Worm (Caenorhabditis elegans) whole organism, mixed stage, embryonic: ENCODE measurements around the gene alh-8.

Experiments used
- M03D4.4 ChIP-seq: sonication (generic microtip); optimal IDR thresholded peaks from 2 replicates; lab custom pipeline; 2017; ENCODE audit warnings: mild to moderate bottlenecking, missing genetic modification characterization, missing compliant biosample characterization
- bed-3 ChIP-seq: fragments of 200-800 bp; sonication (Bioruptor generic); optimal IDR thresholded peaks from 3 replicates; lab custom pipeline; 2018; ENCODE audit warnings: mild to moderate bottlenecking, missing genetic modification characterization, moderate library complexity, missing compliant biosample characterization
- ceh-39 ChIP-seq: fragments of 150-350 bp; optimal IDR thresholded peaks from 2 replicates; lab custom pipeline; 2014; ENCODE audit warnings: missing biosample characterization, missing genetic modification characterization
- ceh-43 ChIP-seq: fragments of 200-800 bp; sonication (Bioruptor generic); optimal IDR thresholded peaks from 2 replicates; lab custom pipeline; 2018; ENCODE audit warnings: mild to moderate bottlenecking, missing genetic modification characterization, moderate library complexity, missing compliant biosample characterization
- ceh-83 ChIP-seq: fragments of 200-800 bp; sonication (Bioruptor generic); optimal IDR thresholded peaks from 2 replicates; lab custom pipeline; 2018; ENCODE audit warnings: mild to moderate bottlenecking, missing genetic modification characterization, missing compliant biosample characterization
- ces-1 ChIP-seq: fragments of 150-350 bp; optimal IDR thresholded peaks from 2 replicates; lab custom pipeline; 2014; ENCODE audit warnings: missing biosample characterization, missing genetic modification reagents, missing genetic modification characterization
- cnd-1 ChIP-seq: fragments of 200-800 bp; sonication (Bioruptor generic); optimal IDR thresholded peaks from 2 replicates; lab custom pipeline; 2018; ENCODE audit warnings: mild to moderate bottlenecking, missing genetic modification characterization, missing compliant biosample characterization
- drap-1 ChIP-seq: fragments of 200-800 bp; sonication (Bioruptor generic); optimal IDR thresholded peaks from 3 replicates; lab custom pipeline; 2018; ENCODE audit warnings: mild to moderate bottlenecking, missing genetic modification characterization, missing compliant biosample characterization
- elt-1 ChIP-seq: sonication (generic microtip); optimal IDR thresholded peaks from 2 replicates; lab custom pipeline; 2017; ENCODE audit warnings: missing genetic modification characterization, mild to moderate bottlenecking, missing compliant biosample characterization, antibody characterized with exemption, moderate library complexity, borderline replicate concordance; ENCODE audit not compliant: insufficient read depth
- elt-3 ChIP-seq: fragments of 150-350 bp; optimal IDR thresholded peaks from 2 replicates; lab custom pipeline; 2014; ENCODE audit warnings: missing biosample characterization, missing genetic modification characterization
- ham-2 ChIP-seq: fragments of 200-800 bp; sonication (Bioruptor generic); optimal IDR thresholded peaks from 2 replicates; lab custom pipeline; 2018; ENCODE audit warnings: mild to moderate bottlenecking, missing genetic modification characterization, missing compliant biosample characterization
- hlh-1 ChIP-seq: fragments of 150-350 bp; optimal IDR thresholded peaks from 2 replicates; lab custom pipeline; 2014; ENCODE audit warnings: missing biosample characterization, missing genetic modification reagents, missing genetic modification characterization
- lin-13 ChIP-seq: fragments of 150-350 bp; optimal IDR thresholded peaks from 2 replicates; lab custom pipeline; 2014; ENCODE audit warnings: missing biosample characterization, missing genetic modification characterization
- lin-32 ChIP-seq: fragments of 200-800 bp; sonication (Bioruptor generic); optimal IDR thresholded peaks from 2 replicates; lab custom pipeline; 2018; ENCODE audit warnings: mild to moderate bottlenecking, missing genetic modification characterization, missing compliant biosample characterization
- lsy-2 ChIP-seq: fragments of 150-350 bp; optimal IDR thresholded peaks from 2 replicates; lab custom pipeline; 2014; ENCODE audit warnings: missing biosample characterization, missing genetic modification characterization
- mep-1 ChIP-seq: fragments of 150-350 bp; optimal IDR thresholded peaks from 2 replicates; lab custom pipeline; 2017; ENCODE audit warnings: missing biosample characterization, missing genetic modification reagents, missing genetic modification characterization, inconsistent platforms
- mls-2 ChIP-seq: sonication (generic microtip); optimal IDR thresholded peaks from 2 replicates; lab custom pipeline; 2016; ENCODE audit warnings: mild to moderate bottlenecking, missing genetic modification characterization, moderate library complexity, missing compliant biosample characterization
- nhr-12 ChIP-seq: fragments of 150-350 bp; optimal IDR thresholded peaks from 2 replicates; lab custom pipeline; 2014; ENCODE audit warnings: missing biosample characterization, missing genetic modification characterization
- nhr-2 ChIP-seq: fragments of 150-350 bp; optimal IDR thresholded peaks from 2 replicates; lab custom pipeline; 2014; ENCODE audit warnings: missing biosample characterization, missing genetic modification characterization
- nhr-237 ChIP-seq: fragments of 150-350 bp; optimal IDR thresholded peaks from 2 replicates; lab custom pipeline; 2014; ENCODE audit warnings: missing biosample characterization, missing genetic modification characterization
- nhr-28 ChIP-seq: fragments of 150-350 bp; optimal IDR thresholded peaks from 2 replicates; lab custom pipeline; 2014; ENCODE audit warnings: missing biosample characterization, missing genetic modification characterization
- nhr-76 ChIP-seq: sonication (generic microtip); optimal IDR thresholded peaks from 2 replicates; lab custom pipeline; 2017; ENCODE audit warnings: missing biosample characterization, missing genetic modification characterization
- sem-2 ChIP-seq: fragments of 200-800 bp; sonication (Bioruptor generic); optimal IDR thresholded peaks from 2 replicates; lab custom pipeline; 2018; ENCODE audit warnings: mild to moderate bottlenecking, missing genetic modification characterization, missing compliant biosample characterization
- sptf-1 ChIP-seq: sonication (generic microtip); optimal IDR thresholded peaks from 2 replicates; lab custom pipeline; 2017; ENCODE audit warnings: mild to moderate bottlenecking, missing genetic modification characterization, moderate library complexity, missing compliant biosample characterization
- unc-120 ChIP-seq: sonication (generic microtip); optimal IDR thresholded peaks from 2 replicates; lab custom pipeline; 2017; ENCODE audit warnings: missing genetic modification characterization, missing compliant biosample characterization; ENCODE audit not compliant: poor library complexity, severe bottlenecking
- unc-62 ChIP-seq: fragments of 150-350 bp; optimal IDR thresholded peaks from 2 replicates; lab custom pipeline; 2014; ENCODE audit warnings: missing biosample characterization, missing genetic modification reagents, missing genetic modification characterization
- zip-8 ChIP-seq: fragments of 150-350 bp; optimal IDR thresholded peaks from 2 replicates; lab custom pipeline; 2014; ENCODE audit warnings: missing biosample characterization, missing genetic modification characterization

alh-8 gene

ce11 chrII:11728545-11729105 is at the start of gene alh-8:
Gene alh-8, plus strand, starts transcription at chrII:11729055.
- TF ChIP-seq lsy-2 (tag; lab: Kevin White, UChicago) (no peak), hlh-1 (peak; percentile 91), unc-120 (peak; percentile 45)

ce11 chrII:11680220-11680619 is 48.6 kb upstream of the alh-8 start:
- TF ChIP-seq bed-3 (GFP tag; lab: Kevin White, UChicago) (no peak), cnd-1 (tag; lab: Kevin White, UChicago) (no peak), nhr-12 (tag; lab: Kevin White, UChicago) (no peak), hlh-1 (no peak), unc-120 (no peak), drap-1 (GFP tag; lab: Kevin White, UChicago) (no peak), ceh-83 (GFP tag; lab: Kevin White, UChicago) (no peak), zip-8 (no peak), sem-2 (GFP tag; lab: Kevin White, UChicago) (no peak), nhr-237 (tag; lab: Kevin White, UChicago) (no peak), ham-2 (no peak), unc-62 (no peak), nhr-28 (tag; lab: Kevin White, UChicago) (no peak)

DNA sequence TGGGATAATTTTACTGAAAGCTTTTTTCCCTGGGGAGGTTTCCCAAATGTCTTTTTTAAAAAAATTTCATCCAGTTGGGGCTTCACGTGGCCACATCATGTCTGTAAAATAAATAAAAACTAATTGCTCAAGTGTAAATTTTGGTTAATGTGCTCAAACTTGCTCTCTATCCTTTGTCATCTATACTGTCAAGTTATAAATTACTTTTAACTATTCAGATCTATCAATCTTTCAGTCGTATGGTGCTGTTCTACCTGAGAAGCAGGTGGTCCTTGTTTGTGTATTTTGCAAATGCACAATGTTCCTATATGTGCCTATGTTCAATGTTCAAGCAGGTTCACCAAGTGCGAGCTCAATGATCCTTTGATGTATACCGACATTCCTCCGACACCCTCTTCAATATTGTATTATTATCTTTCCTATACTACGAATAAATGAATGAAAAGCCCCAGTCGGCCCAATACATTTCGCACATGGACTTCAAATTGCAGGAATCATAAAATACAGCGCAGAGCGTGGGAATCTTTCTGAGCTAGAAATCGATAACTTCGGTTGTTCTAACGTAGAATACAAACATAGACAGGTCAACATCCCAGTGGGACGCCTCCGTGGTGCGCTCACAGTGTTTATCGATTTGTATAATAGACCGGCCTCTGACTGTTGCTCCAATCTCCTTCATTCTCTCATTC is 47.6 kb upstream of the alh-8 start, which contains the start of the genes sfxn-1.4 and C47D12.4:
sfxn-1.4 (minus strand) TSS at position 101 of the 689 bp plus-strand sequence.
C47D12.4 (plus strand) TSS at position 639 of the 689 bp plus-strand sequence.
- TF ChIP-seq ceh-39 (tag; lab: Kevin White, UChicago) (peak; percentile 1), ces-1 (no peak)

DNA sequence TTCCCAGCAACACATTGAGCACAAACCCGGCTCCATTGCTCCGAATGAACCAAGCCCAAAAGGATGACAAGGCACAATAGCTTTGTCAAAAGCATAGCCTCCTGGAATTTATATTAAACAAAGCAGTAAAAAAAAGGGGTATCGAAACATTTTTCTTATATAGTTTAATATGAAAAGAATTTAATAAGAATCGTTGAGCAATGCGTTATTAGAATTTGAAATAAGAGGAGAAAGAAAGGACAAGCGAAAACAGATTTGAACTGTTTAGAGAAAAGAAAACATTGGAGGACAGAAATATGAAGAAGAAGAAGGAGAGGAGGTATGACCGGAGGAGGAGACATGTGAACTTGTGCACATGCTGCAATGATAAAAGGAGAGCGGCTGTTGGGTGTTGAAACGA is 43.7 kb upstream of the alh-8 start, which contains the start of gene C47D12.5:
C47D12.5 (minus strand) TSS at position 101 of the 400 bp plus-strand sequence.
- TF ChIP-seq drap-1 (GFP tag; lab: Kevin White, UChicago) (no peak), bed-3 (GFP tag; lab: Kevin White, UChicago) (no peak), nhr-2 (no peak), lin-32 (no peak), nhr-76 (tag; lab: Kevin White, UChicago) (no peak), sptf-1 (tag; lab: Kevin White, UChicago) (no peak), ceh-39 (tag; lab: Kevin White, UChicago) (no peak), mls-2 (tag; lab: Kevin White, UChicago) (no peak), mep-1 (no peak), elt-3 (tag; lab: Kevin White, UChicago) (no peak), ceh-43 (GFP tag; lab: Kevin White, UChicago) (no peak)

ce11 chrII:11688011-11688410 is 40.8 kb upstream of the alh-8 start:
- TF ChIP-seq cnd-1 (tag; lab: Kevin White, UChicago): peak; percentile 70
- TF ChIP-seq ces-1: peak; percentile 79
- peak; percentile 46 for TF ChIP-seq unc-120
- no peak for TF ChIP-seq M03D4.4 (tag; lab: Kevin White, UChicago)
- no peak for TF ChIP-seq elt-1
- TF ChIP-seq lin-32: no peak
- no peak for TF ChIP-seq lin-13 (tag; lab: Kevin White, UChicago)
- no peak for TF ChIP-seq elt-3 (tag; lab: Kevin White, UChicago)
- TF ChIP-seq nhr-12 (tag; lab: Kevin White, UChicago): no peak

DNA sequence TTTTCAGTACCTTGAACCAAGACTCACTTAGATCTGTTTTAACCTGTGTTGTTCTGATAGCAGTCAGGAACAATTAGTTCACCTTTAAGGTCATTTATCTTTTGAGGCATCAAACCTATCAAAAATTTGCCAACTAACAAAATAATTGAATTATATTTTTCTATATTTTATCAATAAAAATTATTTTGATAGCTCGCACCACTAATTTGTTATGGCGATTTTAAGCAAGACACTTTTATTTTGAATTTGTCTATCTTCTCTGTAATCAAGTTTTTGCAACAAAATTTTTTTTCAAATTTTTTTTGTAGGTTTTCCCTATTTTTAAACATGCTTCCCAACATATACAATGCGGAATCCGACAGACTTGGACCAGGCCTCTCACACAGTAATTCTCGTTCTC is 40.2 kb upstream of the alh-8 start, which contains the start of gene kel-1:
kel-1 (plus strand) TSS at position 301 of the 400 bp plus-strand sequence.
- no peak for TF ChIP-seq bed-3 (GFP tag; lab: Kevin White, UChicago)
- TF ChIP-seq elt-3 (tag; lab: Kevin White, UChicago): no peak
- TF ChIP-seq ham-2: no peak
- no peak for TF ChIP-seq ces-1
- no peak for TF ChIP-seq lsy-2 (tag; lab: Kevin White, UChicago)
